Worm (Caenorhabditis elegans): ENCODE results near the gene ram-2.

Gene ram-2

ce11 chrII:10988575-10988974 is 28.1 kb downstream of the ram-2 start (continued):
- TF ChIP-seq nhr-90 (tag; optimal IDR thresholded peaks at IDR 0.05) (no peak), lsy-27 (tag; optimal IDR thresholded peaks at IDR 0.05; ENCODE audit: borderline replicate concordance, insufficient read depth) (no peak), ceh-79 (tag; optimal IDR thresholded peaks at IDR 0.05) (no peak)

ce11 chrII:10986461-10987090 is 30.1 kb downstream of the ram-2 start:
- TF ChIP-seq xnd-1 (tag; optimal IDR thresholded peaks at IDR 0.05) (no peak), zfh-2 (GFP tag; conservative IDR thresholded peaks at IDR 0.05) (0 out of 2 replicates have a peak, but pooled peaks have one; percentile 49)

- TF ChIP-seq B0019.2 (GFP tag; conservative IDR thresholded peaks at IDR 0.05) (no peak), sea-2 (GFP tag; IDR thresholded peaks at IDR 0.05) (no peak), ztf-25 (GFP tag; IDR thresholded peaks at IDR 0.05) (no peak), snpc-1.1 (tag; optimal IDR thresholded peaks at IDR 0.05; ENCODE audit: insufficient read depth) (no peak), ama-1 (optimal IDR thresholded peaks at IDR 0.05) (no peak), ama-1 (GFP tag; optimal IDR thresholded peaks at IDR 0.05) (no peak), ceh-27 (GFP tag; optimal IDR thresholded peaks at IDR 0.05) (no peak), F33H1.4 (GFP tag; IDR thresholded peaks at IDR 0.05) (no peak), hlh-12 (tag; optimal IDR thresholded peaks at IDR 0.05) (no peak), B0035.1 (tag; optimal IDR thresholded peaks at IDR 0.05) (no peak), somi-1 (GFP tag; optimal IDR thresholded peaks at IDR 0.05) (no peak), K12H6.12 (tag; optimal IDR thresholded peaks at IDR 0.05) (no peak), dpff-1 (tag; optimal IDR thresholded peaks at IDR 0.05) (no peak), egl-44 (GFP tag; IDR thresholded peaks at IDR 0.05) (no peak), repo-1 (tag; optimal IDR thresholded peaks at IDR 0.05) (no peak), aptf-2 (GFP tag; conservative IDR thresholded peaks at IDR 0.05) (no peak), Y67H2A.10 (GFP tag; conservative IDR thresholded peaks at IDR 0.05) (no peak), lin-35 (GFP tag; optimal IDR thresholded peaks at IDR 0.05) (no peak)
These were observed 34.7 kb downstream of the ram-2 start for ce11 chrII:10982017-10982416.

ce11 chrII:10975239-10975638 is 41.4 kb downstream of the ram-2 start, which contains the start of gene ptp-3:
Gene ptp-3, plus strand, starts transcription at chrII:10975539.
- TF ChIP-seq ceh-40 (GFP tag; IDR thresholded peaks at IDR 0.05) (no peak), gei-17 (GFP tag; optimal IDR thresholded peaks at IDR 0.05) (no peak), snpc-1.3 (tag; optimal IDR thresholded peaks at IDR 0.05; ENCODE audit: insufficient read depth) (no peak), chd-7 (tag; optimal IDR thresholded peaks at IDR 0.05) (no peak), repo-1 (tag; optimal IDR thresholded peaks at IDR 0.05) (no peak), F39B2.1 (GFP tag; IDR thresholded peaks at IDR 0.05) (no peak), ztf-25 (GFP tag; IDR thresholded peaks at IDR 0.05) (no peak)

- TF ChIP-seq rec-8 (tag; optimal IDR thresholded peaks at IDR 0.05) = no peak
- TF ChIP-seq T26A5.8 (tag; optimal IDR thresholded peaks at IDR 0.05) = no peak
These were observed 45.0 kb downstream of the ram-2 start for ce11 chrII:10971677-10972076.

- no peak for TF ChIP-seq bed-2 (GFP tag; IDR thresholded peaks at IDR 0.05)
- no peak for TF ChIP-seq lin-54 (GFP tag; optimal IDR thresholded peaks at IDR 0.05)
- no peak for TF ChIP-seq attf-6 (GFP tag; IDR thresholded peaks at IDR 0.05)
- no peak for TF ChIP-seq nhr-80 (tag; optimal IDR thresholded peaks at IDR 0.05)
- no peak for TF ChIP-seq fkh-3 (tag; optimal IDR thresholded peaks at IDR 0.05)
- TF ChIP-seq hmg-1.2 (GFP tag; IDR thresholded peaks at IDR 0.05) = no peak
- no peak for TF ChIP-seq bed-1 (GFP tag; IDR thresholded peaks at IDR 0.05)
- TF ChIP-seq ZK185.1 (tag; optimal IDR thresholded peaks at IDR 0.05; ENCODE audit: poor library complexity, severe bottlenecking) = no peak
- TF ChIP-seq chd-7 (tag; optimal IDR thresholded peaks at IDR 0.05) = no peak
These were observed 46.1 kb downstream of the ram-2 start for ce11 chrII:10970625-10971024.

Measured in whole organism, young adult.